Worm (Caenorhabditis elegans) whole organism, young adult: ENCODE measurements around the gene srt-27.

Experiments
- F49E8.2 ChIP-seq: sonication (generic microtip); optimal IDR thresholded peaks from 3 replicates; lab custom pipeline; 2017; ENCODE audit warnings: missing genetic modification characterization, mild to moderate bottlenecking, missing compliant biosample characterization, antibody characterized with exemption, moderate library complexity; ENCODE audit not compliant: insufficient read depth
- attf-5 ChIP-seq: fragments of 200-800 bp; sonication (Bioruptor generic); optimal IDR thresholded peaks from 2 replicates; lab custom pipeline; 2018; ENCODE audit warnings: mild to moderate bottlenecking, missing genetic modification characterization, missing compliant biosample characterization
- ceh-40 ChIP-seq: fragments of 200-800 bp; sonication (Bioruptor generic); IDR thresholded peaks from 2 replicates; pipeline ENCODE4 v1.3.6; 2022; ENCODE audit warnings: missing genetic modification characterization, missing compliant biosample characterization
- nfya-1 ChIP-seq: sonication (generic microtip); optimal IDR thresholded peaks from 2 replicates; lab custom pipeline; 2017; ENCODE audit warnings: antibody characterized with exemption, missing compliant biosample characterization, missing genetic modification characterization, borderline replicate concordance; ENCODE audit not compliant: insufficient read depth
- sdz-38 ChIP-seq: sonication (generic microtip); optimal IDR thresholded peaks from 2 replicates; lab custom pipeline; 2016; ENCODE audit warnings: missing genotype, missing genetic modification characterization, missing compliant biosample characterization
- snpc-3.4 ChIP-seq: sonication (generic microtip); optimal IDR thresholded peaks from 2 replicates; lab custom pipeline; 2017; ENCODE audit warnings: missing genetic modification characterization, mild to moderate bottlenecking, missing compliant biosample characterization, antibody characterized with exemption, moderate library complexity, missing genotype, missing genetic modification reagents

ce11 chrV:2720763-2721162, at the start of gene srt-27:
- TF ChIP-seq sdz-38 (tag; lab: Kevin White, UChicago) (no peak), snpc-3.4 (tag; lab: Kevin White, UChicago) (no peak), nfya-1 (tag; lab: Kevin White, UChicago) (no peak), F49E8.2 (tag; lab: Kevin White, UChicago) (no peak), ceh-40 (GFP tag; lab: Robert Waterston, UW) (no peak), attf-5 (GFP tag; lab: Kevin White, UChicago) (no peak)
